Fruit fly (Drosophila melanogaster) whole organism, embryonic: ENCODE results near the gene Spn75F.
A peak's percentile ranks its signal among the peaks of the same experiment; 100 is the strongest.

Source experiments
- B-H1 ChIP-seq: fragments of 200-800 bp; sonication (Bioruptor generic); IDR thresholded peaks from 3 replicates; pipeline ENCODE4 v1.3.6; 2022; ENCODE audit warnings: missing biosample characterization, missing genetic modification characterization
- CG10274 ChIP-seq: fragments of 200-800 bp; sonication (Bioruptor generic); optimal IDR thresholded peaks from 3 replicates; lab custom pipeline; 2017; ENCODE audit warnings: missing biosample characterization, mild to moderate bottlenecking, missing genetic modification characterization
- CG10462 ChIP-seq: fragments of 200-800 bp; sonication (Bioruptor generic); optimal IDR thresholded peaks from 2 replicates; lab custom pipeline; 2016; ENCODE audit warnings: missing biosample characterization, missing genetic modification characterization
- CG11093 ChIP-seq: fragments of 200-800 bp; sonication (Bioruptor generic); IDR thresholded peaks from 3 replicates; pipeline ENCODE4 v1.3.6; 2022; ENCODE audit warnings: missing biosample characterization, missing genetic modification characterization
- CG12769 ChIP-seq: fragments of 200-800 bp; sonication (Bioruptor generic); optimal IDR thresholded peaks from 2 replicates; lab custom pipeline; 2019; ENCODE audit warnings: missing biosample characterization, mild to moderate bottlenecking, missing genetic modification characterization, moderate library complexity
- CG15479 ChIP-seq: fragments of 200-800 bp; sonication (Bioruptor generic); optimal IDR thresholded peaks from 3 replicates; lab custom pipeline; 2019; ENCODE audit warnings: missing biosample characterization, mild to moderate bottlenecking, missing genetic modification characterization, moderate library complexity
- CG1603 ChIP-seq: fragments of 200-800 bp; sonication (Bioruptor generic); optimal IDR thresholded peaks from 2 replicates; lab custom pipeline; 2019; ENCODE audit warnings: missing biosample characterization, mild to moderate bottlenecking, missing genetic modification characterization, moderate library complexity
- CG17359 ChIP-seq: fragments of 200-800 bp; sonication (Bioruptor generic); optimal IDR thresholded peaks from 3 replicates; lab custom pipeline; 2018; ENCODE audit warnings: missing biosample characterization, mild to moderate bottlenecking, missing genetic modification characterization, moderate library complexity
- CG17361 ChIP-seq: fragments of 200-800 bp; sonication (Bioruptor generic); IDR thresholded peaks from 3 replicates; pipeline ENCODE4 v1.3.6; 2022; ENCODE audit warnings: missing biosample characterization, missing genetic modification characterization
- CG18262 ChIP-seq: fragments of 200-800 bp; optimal IDR thresholded peaks from 3 replicates; lab custom pipeline; 2019; ENCODE audit warnings: missing biosample characterization, mild to moderate bottlenecking, missing genetic modification characterization, moderate library complexity
- CG33557 ChIP-seq: fragments of 200-800 bp; sonication (Bioruptor generic); optimal IDR thresholded peaks from 2 replicates; lab custom pipeline; 2019; ENCODE audit warnings: missing biosample characterization, mild to moderate bottlenecking, missing genetic modification characterization, moderate library complexity
- CG34224 ChIP-seq: fragments of 200-800 bp; sonication (Bioruptor generic); IDR thresholded peaks from 3 replicates; pipeline ENCODE4 v1.3.6; 2022; ENCODE audit warnings: missing biosample characterization, missing genetic modification characterization; ENCODE audit not compliant: partially characterized antibody
- CG4707 ChIP-seq: fragments of 200-800 bp; sonication (Bioruptor generic); optimal IDR thresholded peaks from 2 replicates; lab custom pipeline; 2018; ENCODE audit warnings: missing biosample characterization, mild to moderate bottlenecking, missing genetic modification characterization, moderate library complexity
- CG4730 ChIP-seq: fragments of 200-800 bp; sonication (Bioruptor generic); IDR thresholded peaks from 2 replicates; pipeline ENCODE4 v1.3.6; 2022; ENCODE audit warnings: missing biosample characterization, missing genetic modification characterization
- CG9437 ChIP-seq: fragments of 200-800 bp; sonication (Bioruptor generic); optimal IDR thresholded peaks from 2 replicates; lab custom pipeline; 2018; ENCODE audit warnings: missing biosample characterization, mild to moderate bottlenecking, missing genetic modification characterization
- CG9609 ChIP-seq: fragments of 200-800 bp; sonication (Bioruptor generic); optimal IDR thresholded peaks from 3 replicates; lab custom pipeline; 2016; ENCODE audit warnings: missing biosample characterization, missing genetic modification characterization
- D19A ChIP-seq: fragments of 200-800 bp; optimal IDR thresholded peaks from 3 replicates; lab custom pipeline; 2019; ENCODE audit warnings: missing biosample characterization, mild to moderate bottlenecking, missing genetic modification characterization, moderate library complexity
- Deaf1 ChIP-seq: fragments of 200-800 bp; optimal IDR thresholded peaks from 3 replicates; lab custom pipeline; 2019; ENCODE audit warnings: missing biosample characterization, mild to moderate bottlenecking, missing genetic modification characterization, moderate library complexity
- Ets65A ChIP-seq: fragments of 200-800 bp; sonication (Bioruptor generic); peaks from one replicate; lab custom pipeline; 2016; ENCODE audit warnings: missing biosample characterization, missing genetic modification characterization
- HmgZ ChIP-seq: fragments of 200-800 bp; sonication (Bioruptor generic); optimal IDR thresholded peaks from 2 replicates; lab custom pipeline; 2018; ENCODE audit warnings: missing biosample characterization, mild to moderate bottlenecking, missing genetic modification characterization
- Hr39 ChIP-seq: fragments of >200 bp; optimal IDR thresholded peaks from 2 replicates; lab custom pipeline; 2017
- Hr51 ChIP-seq, 2 experiments: fragments of 200-800 bp; sonication (Bioruptor generic); optimal IDR thresholded peaks; 2 replicates in 1 of 2; 3 replicates in 1 of 2; lab custom pipeline; 2016 to 2018; ENCODE audit warnings: missing biosample characterization in 2 of 2, missing genetic modification characterization in 2 of 2, mild to moderate bottlenecking in 1 of 2, moderate library complexity in 1 of 2
- Kr ChIP-seq: fragments of 200-800 bp; sonication (Bioruptor generic); optimal IDR thresholded peaks from 2 replicates; lab custom pipeline; 2017; ENCODE audit warnings: missing biosample characterization, mild to moderate bottlenecking, missing genetic modification characterization
- NfI ChIP-seq: fragments of 200-800 bp; sonication (Bioruptor generic); optimal IDR thresholded peaks from 3 replicates; lab custom pipeline; 2018; ENCODE audit warnings: missing biosample characterization, mild to moderate bottlenecking, missing genetic modification characterization, moderate library complexity
- Poxn ChIP-seq: fragments of 200-800 bp; sonication (Bioruptor generic); IDR thresholded peaks from 2 replicates; pipeline ENCODE4 v1.3.6; 2022; ENCODE audit warnings: missing biosample characterization, missing genetic modification characterization
- Tbp ChIP-seq: fragments of >200 bp; optimal IDR thresholded peaks from 2 replicates; lab custom pipeline; 2018; ENCODE audit warnings: missing biosample characterization, missing genetic modification characterization
- cg ChIP-seq: fragments of 200-800 bp; sonication (Bioruptor generic); optimal IDR thresholded peaks from 3 replicates; lab custom pipeline; 2019; ENCODE audit warnings: missing biosample characterization, mild to moderate bottlenecking, missing genetic modification characterization, moderate library complexity
- chinmo ChIP-seq: fragments of 200-800 bp; sonication (Bioruptor generic); IDR thresholded peaks from 4 replicates; pipeline ENCODE4 v1.3.6; 2022; ENCODE audit warnings: missing biosample characterization, missing genetic modification characterization; ENCODE audit not compliant: partially characterized antibody
- gcm ChIP-seq: fragments of 200-800 bp; sonication (Bioruptor generic); optimal IDR thresholded peaks from 2 replicates; lab custom pipeline; 2019; ENCODE audit warnings: missing biosample characterization, mild to moderate bottlenecking, missing genetic modification characterization, moderate library complexity
- hbn ChIP-seq: fragments of 200-800 bp; sonication (Bioruptor generic); IDR thresholded peaks from 2 replicates; pipeline ENCODE4 v1.3.6; 2022; ENCODE audit warnings: missing biosample characterization, missing genetic modification characterization; ENCODE audit not compliant: partially characterized antibody
- jigr1 ChIP-seq: fragments of 200-800 bp; sonication (Bioruptor generic); IDR thresholded peaks from 3 replicates; pipeline ENCODE4 v1.3.6; 2022; ENCODE audit warnings: missing biosample characterization, missing genetic modification characterization
- lab ChIP-seq: fragments of 200-800 bp; sonication (Bioruptor generic); optimal IDR thresholded peaks from 3 replicates; lab custom pipeline; 2017; ENCODE audit warnings: missing biosample characterization, missing genetic modification characterization, mild to moderate bottlenecking, moderate library complexity, missing genetic modification reagents
- mld ChIP-seq: fragments of 200-800 bp; sonication (Bioruptor generic); IDR thresholded peaks from 3 replicates; pipeline ENCODE4 v1.3.6; 2022; ENCODE audit warnings: missing biosample characterization, missing genetic modification characterization; ENCODE audit not compliant: partially characterized antibody
- nerfin-1 ChIP-seq: fragments of 200-800 bp; sonication (Bioruptor generic); optimal IDR thresholded peaks from 3 replicates; lab custom pipeline; 2019; ENCODE audit warnings: missing biosample characterization, mild to moderate bottlenecking, missing genetic modification characterization, moderate library complexity
- oc ChIP-seq: fragments of 200-800 bp; sonication (Bioruptor generic); optimal IDR thresholded peaks from 2 replicates; lab custom pipeline; 2018; ENCODE audit warnings: missing biosample characterization, mild to moderate bottlenecking, missing genetic modification characterization, moderate library complexity
- pros ChIP-seq: fragments of 200-800 bp; sonication (Bioruptor generic); optimal IDR thresholded peaks from 3 replicates; lab custom pipeline; 2019; ENCODE audit warnings: missing biosample characterization, mild to moderate bottlenecking, missing genetic modification characterization, moderate library complexity
- pzg ChIP-seq: fragments of 200-800 bp; sonication (Bioruptor generic); optimal IDR thresholded peaks from 3 replicates; lab custom pipeline; 2018; ENCODE audit warnings: missing biosample characterization, mild to moderate bottlenecking, missing genetic modification characterization, moderate library complexity
- sens ChIP-seq: fragments of 200-800 bp; sonication (Bioruptor generic); peaks from one replicate; lab custom pipeline; 2016; ENCODE audit warnings: missing biosample characterization, missing genetic modification characterization
- trh ChIP-seq: fragments of 200-800 bp; sonication (Bioruptor generic); optimal IDR thresholded peaks from 2 replicates; lab custom pipeline; 2016; ENCODE audit warnings: missing biosample characterization, missing genetic modification characterization
- unpg ChIP-seq: fragments of 200-800 bp; sonication (Bioruptor generic); optimal IDR thresholded peaks from 3 replicates; lab custom pipeline; 2018; ENCODE audit warnings: missing biosample characterization, mild to moderate bottlenecking, missing genetic modification characterization, moderate library complexity
- usp ChIP-seq: fragments of >200 bp; optimal IDR thresholded peaks from 2 replicates; lab custom pipeline; 2017; ENCODE audit warnings: missing biosample characterization, missing genetic modification characterization
- yki ChIP-seq: fragments of >200 bp; optimal IDR thresholded peaks from 3 replicates; lab custom pipeline; 2018
- z ChIP-seq: fragments of 200-800 bp; sonication (Bioruptor generic); IDR thresholded peaks from 3 replicates; pipeline ENCODE4 v1.3.6; 2022; ENCODE audit warnings: missing biosample characterization, missing genetic modification characterization
- zf30C ChIP-seq: fragments of 200-800 bp; sonication (Bioruptor generic); optimal IDR thresholded peaks from 3 replicates; lab custom pipeline; 2018; ENCODE audit warnings: missing biosample characterization, mild to moderate bottlenecking, missing genetic modification characterization

Spn75F gene

dm6 chr3L:19147169-19147568 is 17.7 kb upstream of the Spn75F start (continued):
- TF ChIP-seq hbn (GFP tag; lab: Robert Waterston, UW) (no peak), unpg (peak; percentile 23), CG4707 (GFP tag; lab: Kevin White, UChicago) (no peak), Deaf1 (no peak), nerfin-1 (tag; lab: Kevin White, UChicago) (no peak), CG34224 (GFP tag; lab: Robert Waterston, UW) (no peak), sens (GFP tag; lab: Kevin White, UChicago) (peak; percentile 74), CG10274 (GFP tag; lab: Kevin White, UChicago) (no peak), D19A (tag; lab: Kevin White, UChicago) (peak; percentile 3), CG17359 (no peak), yki (lab: Kevin White, UChicago) (no peak), Kr (GFP tag; lab: Kevin White, UChicago) (no peak), HmgZ (tag; lab: Kevin White, UChicago) (no peak), CG18262 (peak; percentile 9), CG9609 (GFP tag; lab: Kevin White, UChicago) (no peak), CG12769 (tag; lab: Kevin White, UChicago) (no peak), CG11093 (GFP tag; lab: Robert Waterston, UW) (no peak), trh (GFP tag; lab: Kevin White, UChicago) (no peak), CG15479 (GFP tag; lab: Kevin White, UChicago) (no peak), mld (GFP tag; lab: Robert Waterston, UW) (no peak), usp (GFP tag; lab: Kevin White, UChicago) (no peak), CG10462 (no peak), CG33557 (GFP tag; lab: Kevin White, UChicago) (no peak), CG4730 (GFP tag; lab: Robert Waterston, UW) (no peak), pzg (GFP tag; lab: Kevin White, UChicago) (no peak), gcm (peak; percentile 14), oc (tag; lab: Kevin White, UChicago) (no peak), lab (no peak), B-H1 (GFP tag; lab: Robert Waterston, UW) (no peak), z (GFP tag; lab: Robert Waterston, UW) (no peak), Poxn (no peak), CG9437 (GFP tag; lab: Kevin White, UChicago) (no peak), Hr51 (GFP tag; optimal IDR thresholded peaks at IDR 0.05; lab: Kevin White, UChicago) (peak in 1 of 2 experiments; percentile 8), CG1603 (no peak), NfI (GFP tag; lab: Kevin White, UChicago) (no peak), zf30C (GFP tag; lab: Kevin White, UChicago) (peak; percentile 43), pros (GFP tag; lab: Kevin White, UChicago) (no peak), Tbp (no peak), jigr1 (GFP tag; lab: Robert Waterston, UW) (no peak)

dm6 chr3L:19143940-19144571 is 14.6 kb upstream of the Spn75F start:
- TF ChIP-seq sens (GFP tag; lab: Kevin White, UChicago), result peak; percentile 26
- peak; percentile 81 for TF ChIP-seq Ets65A (GFP tag; lab: Kevin White, UChicago)
- 0 out of 4 replicates have a peak, but pooled peaks have one; percentile 31 for TF ChIP-seq chinmo (GFP tag; lab: Robert Waterston, UW)
- no peak for TF ChIP-seq CG17361
- peak; percentile 74 for TF ChIP-seq Hr39
- no peak for TF ChIP-seq cg (GFP tag; lab: Kevin White, UChicago)
